Fruit fly (Drosophila melanogaster) whole organism, embryonic: ENCODE measurements around the gene Ldaf1.

Experiments
- Ada2b ChIP-seq: fragments of 200-800 bp; sonication (Bioruptor generic); IDR thresholded peaks from 2 replicates; pipeline ENCODE4 v1.3.6; 2022; ENCODE audit warnings: missing biosample characterization, missing genetic modification characterization
- Atf6 ChIP-seq: fragments of 200-800 bp; sonication (Bioruptor generic); IDR thresholded peaks from 2 replicates; pipeline ENCODE4 v1.3.6; 2022; ENCODE audit warnings: missing biosample characterization, missing genetic modification characterization
- B-H2 ChIP-seq: fragments of 200-800 bp; sonication (Bioruptor generic); optimal IDR thresholded peaks from 2 replicates; lab custom pipeline; 2018; ENCODE audit warnings: missing biosample characterization, mild to moderate bottlenecking, missing genetic modification characterization
- CG10321 ChIP-seq: fragments of 200-800 bp; sonication (Bioruptor generic); IDR thresholded peaks from 2 replicates; pipeline ENCODE4 v1.3.6; 2022; ENCODE audit warnings: missing biosample characterization, missing genetic modification characterization
- CG12071 ChIP-seq: fragments of 200-800 bp; sonication (Bioruptor generic); optimal IDR thresholded peaks from 3 replicates; lab custom pipeline; 2018; ENCODE audit warnings: missing biosample characterization, mild to moderate bottlenecking, missing genetic modification characterization
- CG12219 ChIP-seq: fragments of 200-800 bp; sonication (Bioruptor generic); optimal IDR thresholded peaks from 3 replicates; lab custom pipeline; 2018; ENCODE audit warnings: missing biosample characterization, mild to moderate bottlenecking, missing genetic modification characterization
- CG12744 ChIP-seq: fragments of 200-800 bp; sonication (Bioruptor generic); optimal IDR thresholded peaks from 2 replicates; lab custom pipeline; 2016; ENCODE audit warnings: missing biosample characterization, missing genetic modification characterization
- CG15514 ChIP-seq: fragments of 200-800 bp; sonication (Bioruptor generic); optimal IDR thresholded peaks from 3 replicates; lab custom pipeline; 2017; ENCODE audit warnings: missing biosample characterization, missing genetic modification characterization, mild to moderate bottlenecking, moderate library complexity, missing genetic modification reagents
- CG17385 ChIP-seq: fragments of 200-800 bp; sonication (Bioruptor generic); optimal IDR thresholded peaks from 3 replicates; lab custom pipeline; 2018; ENCODE audit warnings: missing biosample characterization, mild to moderate bottlenecking, missing genetic modification characterization
- CG1792 ChIP-seq: fragments of 200-800 bp; sonication (Bioruptor generic); optimal IDR thresholded peaks from 2 replicates; lab custom pipeline; 2016; ENCODE audit warnings: missing biosample characterization, missing genetic modification characterization
- CG18262 ChIP-seq: fragments of 200-800 bp; optimal IDR thresholded peaks from 3 replicates; lab custom pipeline; 2019; ENCODE audit warnings: missing biosample characterization, mild to moderate bottlenecking, missing genetic modification characterization, moderate library complexity
- CG2129 ChIP-seq: fragments of 200-800 bp; sonication (Bioruptor generic); IDR thresholded peaks from 2 replicates; pipeline ENCODE4 v1.3.6; 2022; ENCODE audit warnings: missing biosample characterization, missing genetic modification characterization; ENCODE audit not compliant: partially characterized antibody
- CG3163 ChIP-seq: fragments of 200-800 bp; sonication (Bioruptor generic); optimal IDR thresholded peaks from 3 replicates; lab custom pipeline; 2016; ENCODE audit warnings: missing biosample characterization, missing genetic modification characterization
- CG3281 ChIP-seq: fragments of 200-800 bp; sonication (Bioruptor generic); optimal IDR thresholded peaks from 3 replicates; lab custom pipeline; 2017; ENCODE audit warnings: missing biosample characterization, mild to moderate bottlenecking, missing genetic modification characterization
- CG42726 ChIP-seq: fragments of 200-800 bp; sonication (Bioruptor generic); IDR thresholded peaks from 2 replicates; pipeline ENCODE4 v1.3.6; 2022; ENCODE audit warnings: missing biosample characterization, missing genetic modification characterization; ENCODE audit not compliant: partially characterized antibody
- CG7963 ChIP-seq: fragments of 200-800 bp; sonication (Bioruptor generic); IDR thresholded peaks from 3 replicates; pipeline ENCODE4 v1.3.6; 2022; ENCODE audit warnings: missing biosample characterization, missing genetic modification characterization; ENCODE audit not compliant: partially characterized antibody
- CG8765 ChIP-seq: fragments of 200-800 bp; sonication (Bioruptor generic); IDR thresholded peaks from 2 replicates; pipeline ENCODE4 v1.3.6; 2022; ENCODE audit warnings: missing biosample characterization, missing genetic modification characterization
- CG8924 ChIP-seq: fragments of 200-800 bp; optimal IDR thresholded peaks from 3 replicates; lab custom pipeline; 2019; ENCODE audit warnings: missing biosample characterization, mild to moderate bottlenecking, missing genetic modification characterization, moderate library complexity
- CrebB ChIP-seq: fragments of 200-800 bp; sonication (Bioruptor generic); optimal IDR thresholded peaks from 3 replicates; lab custom pipeline; 2018; ENCODE audit warnings: missing biosample characterization, mild to moderate bottlenecking, missing genetic modification characterization
- Doc3 ChIP-seq: fragments of 200-800 bp; sonication (Bioruptor generic); IDR thresholded peaks from 3 replicates; pipeline ENCODE4 v1.3.6; 2022; ENCODE audit warnings: missing biosample characterization, missing genetic modification characterization; ENCODE audit not compliant: partially characterized antibody
- Gug ChIP-seq: fragments of 200-800 bp; sonication (Bioruptor generic); IDR thresholded peaks from 4 replicates; pipeline ENCODE4 v1.3.6; 2022; ENCODE audit warnings: missing biosample characterization, missing genetic modification characterization
- Hr3 ChIP-seq: fragments of 200-800 bp; sonication (Bioruptor generic); optimal IDR thresholded peaks from 3 replicates; lab custom pipeline; 2016; ENCODE audit warnings: missing biosample characterization, missing genetic modification characterization
- Jarid2 ChIP-seq: fragments of 200-800 bp; sonication (Bioruptor generic); optimal IDR thresholded peaks from 3 replicates; lab custom pipeline; 2017; ENCODE audit warnings: mild to moderate bottlenecking, missing biosample characterization, missing genetic modification reagents, missing genetic modification characterization
- Lim3 ChIP-seq: fragments of 200-800 bp; sonication (Bioruptor generic); IDR thresholded peaks from 2 replicates; pipeline ENCODE4 v1.3.6; 2022; ENCODE audit warnings: missing biosample characterization, missing genetic modification characterization
- Mad ChIP-seq: fragments of 200-800 bp; sonication (Bioruptor generic); optimal IDR thresholded peaks from 2 replicates; lab custom pipeline; 2016; ENCODE audit warnings: missing biosample characterization, missing genetic modification characterization
- Mes4 ChIP-seq: fragments of 200-800 bp; sonication (Bioruptor generic); optimal IDR thresholded peaks from 2 replicates; lab custom pipeline; 2016; ENCODE audit warnings: missing biosample characterization, missing genetic modification characterization
- Mrtf ChIP-seq: fragments of 200-800 bp; sonication (Bioruptor generic); IDR thresholded peaks from 3 replicates; pipeline ENCODE4 v1.3.6; 2022; ENCODE audit warnings: missing biosample characterization, missing genetic modification characterization
- Myb ChIP-seq: fragments of 200-800 bp; sonication (Bioruptor generic); optimal IDR thresholded peaks from 2 replicates; lab custom pipeline; 2016; ENCODE audit warnings: missing biosample characterization, missing genetic modification characterization
- NFAT ChIP-seq: fragments of 200-800 bp; sonication (Bioruptor generic); IDR thresholded peaks from 2 replicates; pipeline ENCODE4 v1.3.6; 2022; ENCODE audit warnings: missing biosample characterization, missing genetic modification characterization
- NK7.1 ChIP-seq: fragments of 200-800 bp; sonication (Bioruptor generic); optimal IDR thresholded peaks from 3 replicates; lab custom pipeline; 2016; ENCODE audit warnings: missing biosample characterization, missing genetic modification characterization
- Opbp ChIP-seq: fragments of 200-800 bp; sonication (Bioruptor generic); IDR thresholded peaks from 3 replicates; pipeline ENCODE4 v1.3.6; 2022; ENCODE audit warnings: missing biosample characterization, missing genetic modification characterization; ENCODE audit not compliant: partially characterized antibody
- Sox100B ChIP-seq: fragments of 200-800 bp; sonication (Bioruptor generic); optimal IDR thresholded peaks from 3 replicates; lab custom pipeline; 2018; ENCODE audit warnings: missing biosample characterization, mild to moderate bottlenecking, missing genetic modification characterization
- YL-1 ChIP-seq: fragments of 200-800 bp; sonication (Bioruptor generic); optimal IDR thresholded peaks from 3 replicates; lab custom pipeline; 2017; ENCODE audit warnings: missing biosample characterization, mild to moderate bottlenecking, missing genetic modification characterization
- abd-A ChIP-seq: fragments of 200-800 bp; sonication (Bioruptor generic); optimal IDR thresholded peaks from 3 replicates; lab custom pipeline; 2019; ENCODE audit warnings: missing biosample characterization, mild to moderate bottlenecking, missing genetic modification characterization, moderate library complexity
- bbx ChIP-seq: fragments of 200-800 bp; sonication (Bioruptor generic); IDR thresholded peaks from 2 replicates; pipeline ENCODE4 v1.3.6; 2022; ENCODE audit warnings: missing biosample characterization, missing genetic modification characterization; ENCODE audit not compliant: partially characterized antibody
- chinmo ChIP-seq: fragments of 200-800 bp; sonication (Bioruptor generic); IDR thresholded peaks from 4 replicates; pipeline ENCODE4 v1.3.6; 2022; ENCODE audit warnings: missing biosample characterization, missing genetic modification characterization; ENCODE audit not compliant: partially characterized antibody
- crol ChIP-seq: fragments of 200-800 bp; sonication (Bioruptor generic); IDR thresholded peaks from 2 replicates; pipeline ENCODE4 v1.3.6; 2022; ENCODE audit warnings: missing biosample characterization, missing genetic modification characterization
- disco-r ChIP-seq: fragments of 200-800 bp; sonication (Bioruptor generic); optimal IDR thresholded peaks from 2 replicates; lab custom pipeline; 2016; ENCODE audit warnings: missing biosample characterization, missing genetic modification characterization
- dysf ChIP-seq: fragments of 200-800 bp; sonication (Bioruptor generic); IDR thresholded peaks from 3 replicates; pipeline ENCODE4 v1.3.6; 2022; ENCODE audit warnings: missing biosample characterization, missing genetic modification characterization
- jing ChIP-seq: fragments of 200-800 bp; sonication (Bioruptor generic); optimal IDR thresholded peaks from 2 replicates; lab custom pipeline; 2018; ENCODE audit warnings: missing biosample characterization, mild to moderate bottlenecking, missing genetic modification characterization
- kay ChIP-seq: fragments of 200-800 bp; sonication (Bioruptor generic); optimal IDR thresholded peaks from 2 replicates; lab custom pipeline; 2016; ENCODE audit warnings: missing biosample characterization, missing genetic modification characterization
- lmd ChIP-seq: fragments of 200-800 bp; sonication (Bioruptor generic); IDR thresholded peaks from 2 replicates; pipeline ENCODE4 v1.3.6; 2022; ENCODE audit warnings: missing biosample characterization, missing genetic modification characterization
- nerfin-1 ChIP-seq: fragments of 200-800 bp; sonication (Bioruptor generic); optimal IDR thresholded peaks from 3 replicates; lab custom pipeline; 2019; ENCODE audit warnings: missing biosample characterization, mild to moderate bottlenecking, missing genetic modification characterization, moderate library complexity
- nom ChIP-seq: fragments of 200-800 bp; sonication (Bioruptor generic); optimal IDR thresholded peaks from 2 replicates; lab custom pipeline; 2017; ENCODE audit warnings: missing biosample characterization, missing genetic modification characterization, mild to moderate bottlenecking, moderate library complexity, missing genetic modification reagents
- seq ChIP-seq: fragments of 200-800 bp; sonication (Bioruptor generic); IDR thresholded peaks from 2 replicates; pipeline ENCODE4 v1.3.6; 2022; ENCODE audit warnings: missing biosample characterization, missing genetic modification characterization
- sim ChIP-seq: fragments of 200-800 bp; sonication (Bioruptor generic); IDR thresholded peaks from 2 replicates; pipeline ENCODE4 v1.3.6; 2022; ENCODE audit warnings: missing biosample characterization, missing genetic modification characterization
- ssp ChIP-seq: fragments of 200-800 bp; sonication (Bioruptor generic); IDR thresholded peaks from 2 replicates; pipeline ENCODE4 v1.3.6; 2022; ENCODE audit warnings: missing biosample characterization, missing genetic modification characterization
- tin ChIP-seq: fragments of 200-800 bp; sonication (Bioruptor generic); optimal IDR thresholded peaks from 3 replicates; lab custom pipeline; 2016; ENCODE audit warnings: missing biosample characterization, missing genetic modification characterization
- tna ChIP-seq: fragments of 200-800 bp; sonication (Bioruptor generic); IDR thresholded peaks from 2 replicates; pipeline ENCODE4 v1.3.6; 2022; ENCODE audit warnings: missing biosample characterization, missing genetic modification characterization; ENCODE audit not compliant: partially characterized antibody
- z ChIP-seq: fragments of 200-800 bp; sonication (Bioruptor generic); IDR thresholded peaks from 3 replicates; pipeline ENCODE4 v1.3.6; 2022; ENCODE audit warnings: missing biosample characterization, missing genetic modification characterization
- zfh1 ChIP-seq: fragments of 200-800 bp; sonication (Bioruptor generic); IDR thresholded peaks from 3 replicates; pipeline ENCODE4 v1.3.6; 2022; ENCODE audit warnings: missing biosample characterization, missing genetic modification characterization

Ldaf1 gene

dm6 chrX:1947900-1948374, 46.2 kb upstream of the Ldaf1 start (continued):
- TF ChIP-seq B-H2 (no peak), CG3163 (GFP tag; lab: Kevin White, UChicago) (peak; percentile 92), Opbp (GFP tag; lab: Robert Waterston, UW) (no peak), CG12744 (GFP tag; lab: Kevin White, UChicago) (no peak), Myb (GFP tag; lab: Kevin White, UChicago) (no peak), disco-r (GFP tag; lab: Kevin White, UChicago) (no peak), chinmo (GFP tag; lab: Robert Waterston, UW) (0 out of 4 replicates have a peak, but pooled peaks have one; percentile 70), CG18262 (tag; lab: Kevin White, UChicago) (peak; percentile 0), z (0 out of 3 replicates have a peak, but pooled peaks have one; percentile 34), bbx (GFP tag; lab: Robert Waterston, UW) (no peak), CG15514 (GFP tag; lab: Kevin White, UChicago) (no peak), crol (GFP tag; lab: Robert Waterston, UW) (no peak; the same call in 1 of the 2 replicates), zfh1 (GFP tag; lab: Robert Waterston, UW) (no peak), Doc3 (GFP tag; lab: Robert Waterston, UW) (no peak), Gug (GFP tag; lab: Robert Waterston, UW) (no peak), CG12071 (GFP tag; lab: Kevin White, UChicago) (no peak), NK7.1 (GFP tag; lab: Kevin White, UChicago) (no peak), Mad (no peak), kay (GFP tag; lab: Kevin White, UChicago) (peak; percentile 17), nerfin-1 (tag; lab: Kevin White, UChicago) (no peak), Sox100B (GFP tag; lab: Kevin White, UChicago) (peak; percentile 51), NFAT (no peak), dysf (GFP tag; lab: Robert Waterston, UW) (no peak), CG10321 (GFP tag; lab: Robert Waterston, UW) (0 out of 2 replicates have a peak, but pooled peaks have one; percentile 3), CG3281 (GFP tag; lab: Kevin White, UChicago) (no peak), CG17385 (GFP tag; lab: Kevin White, UChicago) (peak; percentile 91), CrebB (no peak), YL-1 (no peak), sim (GFP tag; lab: Robert Waterston, UW) (no peak), tin (GFP tag; lab: Kevin White, UChicago) (no peak), Atf6 (GFP tag; lab: Robert Waterston, UW) (no peak), Lim3 (GFP tag; lab: Robert Waterston, UW) (no peak), abd-A (tag; lab: Kevin White, UChicago) (peak; percentile 50), nom (GFP tag; lab: Kevin White, UChicago) (peak; percentile 82), CG12219 (no peak), CG7963 (no peak), CG2129 (GFP tag; lab: Robert Waterston, UW) (no peak), Mrtf (GFP tag; lab: Robert Waterston, UW) (no peak), CG8765 (GFP tag; lab: Robert Waterston, UW) (no peak), jing (GFP tag; lab: Kevin White, UChicago) (no peak), CG8924 (tag; lab: Kevin White, UChicago) (peak; percentile 11), Ada2b (GFP tag; lab: Robert Waterston, UW) (no peak), ssp (GFP tag; lab: Robert Waterston, UW) (no peak), Hr3 (GFP tag; lab: Kevin White, UChicago) (no peak), lmd (GFP tag; lab: Robert Waterston, UW) (no peak), CG42726 (GFP tag; lab: Robert Waterston, UW) (0 out of 2 replicates have a peak, but pooled peaks have one; percentile 3), tna (GFP tag; lab: Robert Waterston, UW) (no peak), Jarid2 (GFP tag; lab: Kevin White, UChicago) (no peak), Mes4 (GFP tag; lab: Kevin White, UChicago) (no peak), CG1792 (GFP tag; lab: Kevin White, UChicago) (no peak), seq (GFP tag; lab: Robert Waterston, UW) (no peak)
